Fruit fly (Drosophila melanogaster): ENCODE data around the gene CG3655.
A peak's percentile ranks its signal among the peaks of the same experiment; 100 is the strongest.

CG3655 gene

dm6 chrX:1134053-1135005 lies at the start of gene CG3655:
TSS of gene CG3655 (minus strand) at chrX:1134896.
- TF ChIP-seq CG9948 (tag; optimal IDR thresholded peaks at IDR 0.05) (no peak), rn (GFP tag; IDR thresholded peaks at IDR 0.05) (no peak), CG8159 (tag; optimal IDR thresholded peaks at IDR 0.05) (no peak), CG34367 (tag; optimal IDR thresholded peaks at IDR 0.05) (no peak), Ets98B (GFP tag; IDR thresholded peaks at IDR 0.05) (no peak), CG32121 (GFP tag; IDR thresholded peaks at IDR 0.05) (no peak), CG13204 (GFP tag; optimal IDR thresholded peaks at IDR 0.05) (no peak)

DNA sequence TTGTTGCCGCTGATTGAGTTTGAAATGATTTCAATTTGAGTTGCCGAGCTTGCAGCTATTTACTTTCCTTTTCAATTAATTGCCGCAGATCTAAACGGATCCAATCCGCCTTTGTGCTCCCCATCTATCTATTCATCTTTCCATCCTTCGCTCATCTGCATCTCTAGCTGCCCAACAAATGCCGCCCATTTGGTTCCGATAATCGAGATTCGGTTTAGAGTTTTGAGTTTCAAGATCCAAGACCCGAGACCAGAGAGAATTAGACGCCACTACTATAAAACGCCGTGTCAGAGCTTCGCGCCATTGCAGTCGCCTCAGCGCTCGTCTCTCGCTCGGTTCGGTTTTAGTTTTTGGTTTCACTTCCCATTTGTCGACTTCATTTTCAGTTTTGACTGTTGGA lies 49.8 kb upstream of the CG3655 start, which contains the start of gene CG14626:
Gene CG14626, plus strand, starts transcription at position 301 of the 400 bp plus-strand sequence.
- TF ChIP-seq CG12605 (GFP tag; IDR thresholded peaks at IDR 0.05), result no peak
- no peak for TF ChIP-seq Ets98B (GFP tag; IDR thresholded peaks at IDR 0.05)
- no peak for TF ChIP-seq CG32121 (GFP tag; IDR thresholded peaks at IDR 0.05)
- TF ChIP-seq gl (tag; optimal IDR thresholded peaks at IDR 0.05), result no peak
- TF ChIP-seq CG17806 (tag; optimal IDR thresholded peaks at IDR 0.05), result no peak
- no peak for TF ChIP-seq rn (GFP tag; IDR thresholded peaks at IDR 0.05)
- TF ChIP-seq fd96Ca (GFP tag; IDR thresholded peaks at IDR 0.05), result no peak
- TF ChIP-seq Snoo (tag; optimal IDR thresholded peaks at IDR 0.05), result no peak
- no peak for TF ChIP-seq Pif1B (GFP tag; optimal IDR thresholded peaks at IDR 0.05)
- no peak for TF ChIP-seq CG8301 (tag; optimal IDR thresholded peaks at IDR 0.05)
- TF ChIP-seq CG13204 (GFP tag; optimal IDR thresholded peaks at IDR 0.05), result no peak
- no peak for TF ChIP-seq CG34367 (tag; optimal IDR thresholded peaks at IDR 0.05)
- no peak for TF ChIP-seq CG8159 (tag; optimal IDR thresholded peaks at IDR 0.05)
- TF ChIP-seq CG14655 (GFP tag; optimal IDR thresholded peaks at IDR 0.05), result no peak
- TF ChIP-seq CG15710 (tag; optimal IDR thresholded peaks at IDR 0.05), result no peak
- no peak for TF ChIP-seq D1 (tag; optimal IDR thresholded peaks at IDR 0.05)
- TF ChIP-seq CG4496 (GFP tag; IDR thresholded peaks at IDR 0.05), result no peak

DNA sequence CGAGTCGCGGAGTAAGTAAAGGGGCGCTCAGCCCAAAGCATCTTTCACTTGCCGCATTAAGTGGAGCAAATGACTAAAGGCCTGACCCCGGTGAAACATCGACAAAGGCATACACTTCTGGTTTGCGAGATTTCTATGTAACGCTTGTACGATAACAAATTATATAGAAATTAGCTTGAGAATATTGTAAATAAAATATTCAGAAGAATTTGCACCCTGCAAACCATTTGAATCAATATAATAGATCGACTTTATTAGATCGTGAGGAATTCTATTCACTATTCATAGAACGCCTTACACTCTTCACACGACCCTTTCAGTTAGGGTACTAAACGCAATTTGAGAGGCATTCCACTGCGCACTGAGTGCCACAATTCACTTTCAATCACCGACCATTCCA lies 49.0 kb upstream of the CG3655 start:
- TF ChIP-seq CG12605 (GFP tag; IDR thresholded peaks at IDR 0.05), result no peak
- no peak for TF ChIP-seq Snoo (tag; optimal IDR thresholded peaks at IDR 0.05)
- TF ChIP-seq EcR (GFP tag; optimal IDR thresholded peaks at IDR 0.05), result no peak
- no peak for TF ChIP-seq CG34367 (tag; optimal IDR thresholded peaks at IDR 0.05)
- no peak for TF ChIP-seq CG13204 (GFP tag; optimal IDR thresholded peaks at IDR 0.05)
- TF ChIP-seq fd96Ca (GFP tag; IDR thresholded peaks at IDR 0.05), result no peak
- TF ChIP-seq CG17806 (tag; optimal IDR thresholded peaks at IDR 0.05), result no peak
- TF ChIP-seq CG15710 (tag; optimal IDR thresholded peaks at IDR 0.05), result no peak
- no peak for TF ChIP-seq Pif1B (GFP tag; optimal IDR thresholded peaks at IDR 0.05)
- TF ChIP-seq CG4496 (GFP tag; IDR thresholded peaks at IDR 0.05), result no peak
- no peak for TF ChIP-seq gl (tag; optimal IDR thresholded peaks at IDR 0.05)
- no peak for TF ChIP-seq CG8159 (tag; optimal IDR thresholded peaks at IDR 0.05)

- no peak for TF ChIP-seq CG34367 (tag; optimal IDR thresholded peaks at IDR 0.05)
- no peak for TF ChIP-seq Pif1A (GFP tag; optimal IDR thresholded peaks at IDR 0.05)
- TF ChIP-seq Snoo (tag; optimal IDR thresholded peaks at IDR 0.05), result no peak
- no peak for TF ChIP-seq Ets98B (GFP tag; IDR thresholded peaks at IDR 0.05)
- no peak for TF ChIP-seq D1 (tag; optimal IDR thresholded peaks at IDR 0.05)
- no peak for TF ChIP-seq Pif1B (GFP tag; optimal IDR thresholded peaks at IDR 0.05)
- no peak for TF ChIP-seq fd96Ca (GFP tag; IDR thresholded peaks at IDR 0.05)
- TF ChIP-seq CG15710 (tag; optimal IDR thresholded peaks at IDR 0.05), result no peak
- TF ChIP-seq CG12605 (GFP tag; IDR thresholded peaks at IDR 0.05), result no peak
- TF ChIP-seq rn (GFP tag; IDR thresholded peaks at IDR 0.05), result no peak
- TF ChIP-seq CG4496 (GFP tag; IDR thresholded peaks at IDR 0.05), result no peak
Observed at dm6 chrX:1181320-1181719, 46.6 kb upstream of the CG3655 start, which contains the start of gene CG14627. TSS of gene CG14627 (plus strand) at chrX:1181620.

dm6 chrX:1180865-1181264 lies 46.2 kb upstream of the CG3655 start:
- TF ChIP-seq CG4496 (GFP tag; IDR thresholded peaks at IDR 0.05), result peak; percentile 36; the same call in 1 of the 3 replicates
- TF ChIP-seq CG15710 (tag; optimal IDR thresholded peaks at IDR 0.05), result no peak
- no peak for TF ChIP-seq CG17806 (tag; optimal IDR thresholded peaks at IDR 0.05)
- TF ChIP-seq fd96Ca (GFP tag; IDR thresholded peaks at IDR 0.05), result no peak
- no peak for TF ChIP-seq Pif1B (GFP tag; optimal IDR thresholded peaks at IDR 0.05)
- TF ChIP-seq Snoo (tag; optimal IDR thresholded peaks at IDR 0.05), result no peak
- TF ChIP-seq CG8301 (tag; optimal IDR thresholded peaks at IDR 0.05), result no peak
- no peak for TF ChIP-seq CG8159 (tag; optimal IDR thresholded peaks at IDR 0.05)
- TF ChIP-seq gl (tag; optimal IDR thresholded peaks at IDR 0.05), result no peak
- TF ChIP-seq CG32121 (GFP tag; IDR thresholded peaks at IDR 0.05), result no peak
- TF ChIP-seq D1 (tag; optimal IDR thresholded peaks at IDR 0.05), result no peak
- no peak for TF ChIP-seq EcR (GFP tag; optimal IDR thresholded peaks at IDR 0.05)
- TF ChIP-seq CG34367 (tag; optimal IDR thresholded peaks at IDR 0.05), result no peak
- TF ChIP-seq CG14655 (GFP tag; optimal IDR thresholded peaks at IDR 0.05), result no peak
- peak; percentile 21; the same call in 1 of the 2 replicates for TF ChIP-seq Ets98B (GFP tag; IDR thresholded peaks at IDR 0.05)
- no peak for TF ChIP-seq rn (GFP tag; IDR thresholded peaks at IDR 0.05)

DNA sequence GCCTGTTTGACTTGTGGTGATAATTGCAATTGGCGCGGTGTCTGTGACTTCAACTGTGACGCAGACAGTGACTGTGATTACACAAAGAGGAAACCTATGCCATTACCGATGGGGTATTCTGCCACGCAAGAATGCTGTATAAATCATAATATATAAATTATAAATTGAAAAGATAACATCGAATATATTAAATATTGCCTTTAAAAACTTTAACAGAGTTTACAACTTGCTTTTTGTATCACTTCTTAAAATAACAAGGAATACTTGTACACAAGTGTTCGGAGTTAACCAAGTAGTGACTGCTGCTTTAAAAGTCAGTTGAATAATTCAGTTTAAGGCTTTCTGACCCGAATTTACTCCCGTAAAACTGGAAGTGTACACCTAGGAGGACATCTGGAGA lies 45.2 kb upstream of the CG3655 start, which contains the start of gene CG11379:
Gene CG11379, plus strand, starts transcription at position 301 of the 400 bp plus-strand sequence.
- TF ChIP-seq Pif1B (GFP tag; optimal IDR thresholded peaks at IDR 0.05), result no peak
- no peak for TF ChIP-seq gl (tag; optimal IDR thresholded peaks at IDR 0.05)
- no peak for TF ChIP-seq CG12605 (GFP tag; IDR thresholded peaks at IDR 0.05)
- TF ChIP-seq CG8301 (tag; optimal IDR thresholded peaks at IDR 0.05), result no peak
- TF ChIP-seq D1 (tag; optimal IDR thresholded peaks at IDR 0.05), result no peak
- TF ChIP-seq CG10348 (GFP tag; IDR thresholded peaks at IDR 0.05), result no peak
- TF ChIP-seq rn (GFP tag; IDR thresholded peaks at IDR 0.05), result no peak
- TF ChIP-seq CG15710 (tag; optimal IDR thresholded peaks at IDR 0.05), result no peak
